Worm (Caenorhabditis elegans) whole organism, L4/young adult: ENCODE data around the gene C24B5.4.

ENCODE experiments used
- W03F9.2 ChIP-seq: fragments of 150-350 bp; optimal IDR thresholded peaks from 2 replicates; lab custom pipeline; 2014; ENCODE audit warnings: missing biosample characterization, missing genetic modification characterization
- dao-5 ChIP-seq: sonication (generic microtip); optimal IDR thresholded peaks from 2 replicates; lab custom pipeline; 2016; ENCODE audit warnings: missing genotype, missing genetic modification characterization, moderate library complexity, missing compliant biosample characterization
- him-1 ChIP-seq: sonication (generic microtip); optimal IDR thresholded peaks from 2 replicates; lab custom pipeline; 2016; ENCODE audit warnings: missing genotype, missing genetic modification reagents, missing genetic modification characterization, missing compliant biosample characterization

Gene C24B5.4

ce11 chrV:9148151-9148550, 49.0 kb downstream of the C24B5.4 start:
- no peak for TF ChIP-seq dao-5 (tag; lab: Kevin White, UChicago)
- no peak for TF ChIP-seq him-1
- no peak for TF ChIP-seq W03F9.2 (tag; lab: Kevin White, UChicago)

DNA sequence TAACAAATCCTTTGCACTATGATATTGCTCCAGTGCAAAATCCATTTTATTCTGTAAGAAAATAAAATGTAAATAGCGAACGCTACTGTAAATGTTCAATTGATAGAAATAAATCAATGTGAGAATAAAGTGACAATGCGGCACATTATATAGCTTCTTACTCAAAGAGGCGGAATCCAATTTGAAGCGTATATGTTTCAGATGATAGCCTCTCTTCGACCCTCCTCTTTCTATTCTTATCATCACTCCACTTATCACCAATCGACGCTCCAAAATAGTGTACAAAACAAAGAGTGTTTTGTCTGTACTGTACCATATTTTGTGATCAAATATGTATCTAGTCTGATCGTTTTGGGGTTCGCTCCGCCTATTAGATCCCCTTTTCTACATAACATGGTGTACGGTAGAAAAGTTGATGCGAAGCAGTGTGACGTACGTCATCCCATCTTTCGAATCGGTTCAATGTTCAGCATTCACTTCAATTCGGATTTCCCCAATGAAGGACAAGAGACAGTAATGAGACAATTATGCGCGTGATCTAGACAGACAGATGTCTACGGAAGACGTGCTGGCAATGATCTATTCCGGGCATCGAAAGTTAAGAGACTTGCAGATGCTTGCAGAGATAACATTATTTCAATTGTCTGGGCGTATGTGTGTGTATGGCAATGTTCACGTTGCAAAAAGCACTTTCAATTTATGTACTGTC, 50.1 kb downstream of the C24B5.4 start, which contains the start of gene spl-2:
Gene spl-2, minus strand, starts transcription at position 51 of the 709 bp plus-strand sequence.
- TF ChIP-seq W03F9.2 (tag; lab: Kevin White, UChicago) = no peak
- TF ChIP-seq him-1 = no peak
- no peak for TF ChIP-seq dao-5 (tag; lab: Kevin White, UChicago)

DNA sequence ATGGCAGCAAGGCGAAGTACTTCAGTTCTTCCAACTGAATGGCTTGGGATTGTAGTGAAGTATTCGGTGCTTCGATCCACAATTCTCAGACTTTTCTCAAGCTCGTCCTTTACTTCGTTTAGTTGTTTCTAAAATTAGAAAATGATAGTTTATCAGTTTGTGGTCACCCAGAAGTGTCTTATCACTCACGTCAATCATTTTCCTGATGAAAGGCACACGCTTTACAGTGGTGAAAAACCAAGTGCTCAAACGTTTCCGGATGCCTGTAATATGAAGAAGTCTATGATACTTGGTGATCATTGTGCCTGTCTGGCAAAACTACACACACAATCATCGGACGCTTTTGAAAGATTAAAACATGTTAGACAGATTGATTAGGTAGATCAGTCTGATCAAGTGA, 50.9 kb downstream of the C24B5.4 start:
- TF ChIP-seq W03F9.2 (tag; lab: Kevin White, UChicago) = no peak
- no peak for TF ChIP-seq him-1
- TF ChIP-seq dao-5 (tag; lab: Kevin White, UChicago) = no peak
